Worm (Caenorhabditis elegans) whole organism, late embryonic: ENCODE measurements around the gene ccd-5.

Experiments used
- C38D4.7 ChIP-seq: fragments of 200-800 bp; sonication (Bioruptor generic); optimal IDR thresholded peaks from 2 replicates; lab custom pipeline; 2018; ENCODE audit warnings: mild to moderate bottlenecking, missing genetic modification characterization, moderate library complexity, missing compliant biosample characterization
- K02D7.2 ChIP-seq: sonication (generic microtip); optimal IDR thresholded peaks from 2 replicates; lab custom pipeline; 2017; ENCODE audit warnings: mild to moderate bottlenecking, missing genetic modification characterization, missing compliant biosample characterization
- K09A11.1 ChIP-seq: sonication (generic microtip); optimal IDR thresholded peaks from 2 replicates; lab custom pipeline; 2017; ENCODE audit warnings: antibody characterized with exemption, mild to moderate bottlenecking, missing genetic modification characterization, missing compliant biosample characterization; ENCODE audit not compliant: insufficient read depth
- T23F11.4 ChIP-seq: fragments of 200-800 bp; sonication (Bioruptor generic); optimal IDR thresholded peaks from 2 replicates; lab custom pipeline; 2018; ENCODE audit warnings: mild to moderate bottlenecking, missing genetic modification characterization, missing compliant biosample characterization
- ahr-1 ChIP-seq: sonication (generic microtip); optimal IDR thresholded peaks from 2 replicates; lab custom pipeline; 2016; ENCODE audit warnings: missing genetic modification characterization, missing compliant biosample characterization
- ama-1 ChIP-seq: fragments of 150-350 bp; optimal IDR thresholded peaks from 2 replicates; lab custom pipeline; 2014
- ceh-14 ChIP-seq: sonication (generic microtip); optimal IDR thresholded peaks from 2 replicates; lab custom pipeline; 2016; ENCODE audit warnings: missing genotype, missing genetic modification characterization, missing compliant biosample characterization
- ceh-18 ChIP-seq: sonication (generic microtip); optimal IDR thresholded peaks from 2 replicates; lab custom pipeline; 2016; ENCODE audit warnings: missing genetic modification characterization, missing compliant biosample characterization
- ceh-2 ChIP-seq: sonication (generic microtip); optimal IDR thresholded peaks from 2 replicates; lab custom pipeline; 2016; ENCODE audit warnings: missing genotype, missing genetic modification characterization, missing compliant biosample characterization
- ceh-22 ChIP-seq: sonication (generic microtip); optimal IDR thresholded peaks from 2 replicates; lab custom pipeline; 2017; ENCODE audit warnings: missing biosample characterization, missing genetic modification characterization
- ceh-24 ChIP-seq: sonication (generic microtip); optimal IDR thresholded peaks from 2 replicates; lab custom pipeline; 2016; ENCODE audit warnings: mild to moderate bottlenecking, missing genetic modification characterization, missing compliant biosample characterization
- ceh-30 ChIP-seq: fragments of 150-350 bp; optimal IDR thresholded peaks from 2 replicates; lab custom pipeline; 2014; ENCODE audit warnings: missing biosample characterization, missing genetic modification characterization
- ceh-31 ChIP-seq: sonication (generic microtip); optimal IDR thresholded peaks from 2 replicates; lab custom pipeline; 2016; ENCODE audit warnings: missing genetic modification characterization, missing compliant biosample characterization
- ceh-34 ChIP-seq: sonication (generic microtip); optimal IDR thresholded peaks from 2 replicates; lab custom pipeline; 2016; ENCODE audit warnings: mild to moderate bottlenecking, missing genetic modification characterization, missing compliant biosample characterization
- ceh-45 ChIP-seq: fragments of 200-800 bp; sonication (Bioruptor generic); IDR thresholded peaks from 2 replicates; pipeline ENCODE4 v1.3.6; 2022; ENCODE audit warnings: missing genetic modification reagents, missing genetic modification characterization, missing compliant biosample characterization
- ceh-48 ChIP-seq: sonication (generic microtip); optimal IDR thresholded peaks from 2 replicates; lab custom pipeline; 2016; ENCODE audit warnings: missing genetic modification characterization, inconsistent platforms, missing compliant biosample characterization
- ceh-6 ChIP-seq: fragments of 200-800 bp; sonication (Bioruptor generic); optimal IDR thresholded peaks from 2 replicates; lab custom pipeline; 2018; ENCODE audit warnings: mild to moderate bottlenecking, missing genetic modification characterization, missing compliant biosample characterization
- che-1 ChIP-seq: sonication (generic microtip); optimal IDR thresholded peaks from 2 replicates; lab custom pipeline; 2016; ENCODE audit warnings: mild to moderate bottlenecking, missing genetic modification characterization, missing compliant biosample characterization
- dmd-4 ChIP-seq: sonication (generic microtip); optimal IDR thresholded peaks from 2 replicates; lab custom pipeline; 2016; ENCODE audit warnings: borderline replicate concordance, missing genetic modification characterization, missing compliant biosample characterization
- dve-1 ChIP-seq: sonication (generic microtip); optimal IDR thresholded peaks from 2 replicates; lab custom pipeline; 2017; ENCODE audit warnings: antibody characterized with exemption, mild to moderate bottlenecking, missing genetic modification characterization, missing compliant biosample characterization
- elt-2 ChIP-seq: sonication (generic microtip); optimal IDR thresholded peaks from 2 replicates; lab custom pipeline; 2016; ENCODE audit warnings: missing genetic modification reagents, missing genetic modification characterization, missing compliant biosample characterization
- elt-4 ChIP-seq: sonication (generic microtip); optimal IDR thresholded peaks from 2 replicates; lab custom pipeline; 2016; ENCODE audit warnings: missing genetic modification characterization, missing compliant biosample characterization
- eyg-1 ChIP-seq: sonication (generic microtip); optimal IDR thresholded peaks from 2 replicates; lab custom pipeline; 2016; ENCODE audit warnings: missing genotype, missing genetic modification characterization, missing compliant biosample characterization
- fax-1 ChIP-seq: sonication (generic microtip); optimal IDR thresholded peaks from 2 replicates; lab custom pipeline; 2016; ENCODE audit warnings: missing genotype, missing genetic modification characterization, missing compliant biosample characterization
- fkh-6 ChIP-seq: sonication (generic microtip); optimal IDR thresholded peaks from 2 replicates; lab custom pipeline; 2016; ENCODE audit warnings: missing genetic modification characterization, missing compliant biosample characterization
- gmeb-2 ChIP-seq: sonication (generic microtip); optimal IDR thresholded peaks from 2 replicates; lab custom pipeline; 2016; ENCODE audit warnings: missing genetic modification characterization, inconsistent platforms, missing compliant biosample characterization
- hlh-13 ChIP-seq: fragments of 200-800 bp; sonication (Bioruptor generic); optimal IDR thresholded peaks from 2 replicates; lab custom pipeline; 2018; ENCODE audit warnings: mild to moderate bottlenecking, missing genetic modification characterization, missing compliant biosample characterization
- hlh-15 ChIP-seq: sonication (generic microtip); optimal IDR thresholded peaks from 2 replicates; lab custom pipeline; 2016; ENCODE audit warnings: missing genetic modification characterization, missing compliant biosample characterization
- hlh-30 ChIP-seq: sonication (generic microtip); optimal IDR thresholded peaks from 2 replicates; lab custom pipeline; 2017; ENCODE audit warnings: antibody characterized with exemption, missing genetic modification characterization, missing compliant biosample characterization; ENCODE audit not compliant: insufficient read depth
- hlh-6 ChIP-seq: sonication (generic microtip); optimal IDR thresholded peaks from 2 replicates; lab custom pipeline; 2016; ENCODE audit warnings: missing genotype, missing genetic modification characterization, missing compliant biosample characterization
- lim-6 ChIP-seq: sonication (generic microtip); optimal IDR thresholded peaks from 2 replicates; lab custom pipeline; 2016; ENCODE audit warnings: missing genetic modification characterization, missing compliant biosample characterization
- lin-11 ChIP-seq: fragments of 200-800 bp; sonication (Bioruptor generic); optimal IDR thresholded peaks from 2 replicates; lab custom pipeline; 2018; ENCODE audit warnings: mild to moderate bottlenecking, missing genetic modification characterization, missing compliant biosample characterization
- madf-2 ChIP-seq: sonication (generic microtip); optimal IDR thresholded peaks from 2 replicates; lab custom pipeline; 2017; ENCODE audit warnings: missing genetic modification characterization, missing compliant biosample characterization
- mec-3 ChIP-seq: sonication (generic microtip); optimal IDR thresholded peaks from 2 replicates; lab custom pipeline; 2016; ENCODE audit warnings: borderline replicate concordance, missing genetic modification characterization, missing compliant biosample characterization
- nhr-11 ChIP-seq: fragments of 150-350 bp; optimal IDR thresholded peaks from 2 replicates; lab custom pipeline; 2014; ENCODE audit warnings: missing biosample characterization, missing genetic modification characterization
- nhr-232 ChIP-seq: sonication (generic microtip); optimal IDR thresholded peaks from 2 replicates; lab custom pipeline; 2016; ENCODE audit warnings: missing genetic modification characterization, missing compliant biosample characterization
- odd-2 ChIP-seq: sonication (generic microtip); optimal IDR thresholded peaks from 2 replicates; lab custom pipeline; 2017; ENCODE audit warnings: antibody characterized with exemption, mild to moderate bottlenecking, missing genetic modification characterization, missing compliant biosample characterization
- pat-9 ChIP-seq: fragments of 200-800 bp; sonication (Bioruptor generic); optimal IDR thresholded peaks from 2 replicates; lab custom pipeline; 2018; ENCODE audit warnings: mild to moderate bottlenecking, missing genetic modification characterization, moderate library complexity, missing compliant biosample characterization
- pax-1 ChIP-seq: fragments of 150-350 bp; optimal IDR thresholded peaks from 2 replicates; lab custom pipeline; 2014; ENCODE audit warnings: missing biosample characterization, missing genetic modification characterization
- pha-2 ChIP-seq: sonication (generic microtip); optimal IDR thresholded peaks from 2 replicates; lab custom pipeline; 2017; ENCODE audit warnings: mild to moderate bottlenecking, missing genetic modification characterization, missing compliant biosample characterization
- pha-4 ChIP-seq: fragments of 150-350 bp; optimal IDR thresholded peaks from 2 replicates; lab custom pipeline; 2018; ENCODE audit warnings: missing biosample characterization, missing genetic modification reagents, missing genetic modification characterization
- pqm-1 ChIP-seq: sonication (generic microtip); optimal IDR thresholded peaks from 2 replicates; lab custom pipeline; 2016; ENCODE audit warnings: missing genetic modification characterization, missing compliant biosample characterization
- ref-2 ChIP-seq: sonication (generic microtip); optimal IDR thresholded peaks from 2 replicates; lab custom pipeline; 2016; ENCODE audit warnings: missing genetic modification characterization, missing compliant biosample characterization
- rnt-1 ChIP-seq: sonication (generic microtip); optimal IDR thresholded peaks from 2 replicates; lab custom pipeline; 2016; ENCODE audit warnings: missing genetic modification characterization, missing compliant biosample characterization
- sox-2 ChIP-seq: fragments of 200-800 bp; sonication (Bioruptor generic); IDR thresholded peaks from 2 replicates; pipeline ENCODE4 v1.3.6; 2022; ENCODE audit warnings: missing genetic modification reagents, missing genetic modification characterization, missing compliant biosample characterization
- syd-9 ChIP-seq: sonication (generic microtip); optimal IDR thresholded peaks from 2 replicates; lab custom pipeline; 2016; ENCODE audit warnings: mild to moderate bottlenecking, missing genetic modification characterization, moderate library complexity, missing compliant biosample characterization
- tbx-7 ChIP-seq: sonication (generic microtip); optimal IDR thresholded peaks from 2 replicates; lab custom pipeline; 2016; ENCODE audit warnings: missing genotype, missing genetic modification characterization, missing compliant biosample characterization
- ttx-3 ChIP-seq: sonication (generic microtip); optimal IDR thresholded peaks from 2 replicates; lab custom pipeline; 2016; ENCODE audit warnings: missing genetic modification reagents, missing genetic modification characterization, missing compliant biosample characterization
- unc-3 ChIP-seq, 2 experiments: fragments of 200-800 bp in 1 of 2; sonication (Bioruptor generic) in 1 of 2; sonication (generic microtip) in 1 of 2; conservative IDR thresholded peaks in 1 of 2; optimal IDR thresholded peaks in 1 of 2; 2 replicates each; pipeline versions ENCODE4 v1.3.6 to Lab custom; 2016 to 2022; ENCODE audit warnings: missing compliant biosample characterization in 2 of 2, missing genetic modification characterization in 2 of 2, missing genetic modification reagents in 1 of 2
- unc-42 ChIP-seq: sonication (generic microtip); optimal IDR thresholded peaks from 2 replicates; lab custom pipeline; 2016; ENCODE audit warnings: missing genotype, missing genetic modification characterization, missing compliant biosample characterization
- unc-55 ChIP-seq: sonication (generic microtip); optimal IDR thresholded peaks from 2 replicates; lab custom pipeline; 2017; ENCODE audit warnings: missing biosample characterization, missing genetic modification reagents, missing genetic modification characterization
- unc-86 ChIP-seq: sonication (generic microtip); optimal IDR thresholded peaks from 2 replicates; lab custom pipeline; 2016; ENCODE audit warnings: missing genetic modification characterization, missing compliant biosample characterization
- zip-5 ChIP-seq: sonication (generic microtip); optimal IDR thresholded peaks from 2 replicates; lab custom pipeline; 2016; ENCODE audit warnings: missing genetic modification characterization, missing compliant biosample characterization

The ccd-5 gene

DNA sequence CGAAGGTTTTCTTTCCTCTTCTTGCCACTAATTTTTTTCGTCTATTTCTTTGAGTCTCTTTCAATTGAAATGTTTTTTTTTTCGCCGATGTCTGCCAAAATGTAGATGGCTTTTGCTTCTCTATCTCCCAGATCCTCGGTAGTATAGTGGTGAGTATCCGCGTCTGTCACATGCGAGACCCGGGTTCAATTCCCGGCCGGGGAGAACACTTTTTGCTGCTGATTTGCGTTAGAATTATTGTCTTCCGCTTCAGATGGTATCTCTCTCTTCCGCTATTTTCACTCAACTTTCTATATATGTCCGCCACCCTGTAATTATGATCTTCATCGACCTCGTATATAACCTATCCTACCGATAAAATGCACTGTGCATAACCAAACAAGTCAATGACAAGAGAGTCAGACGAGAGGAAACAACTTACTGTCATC is 19.0 kb downstream of the ccd-5 start:
- TF ChIP-seq gmeb-2 (tag; lab: Kevin White, UChicago) (peak; percentile 11), ceh-34 (tag; lab: Kevin White, UChicago) (peak; percentile 40), nhr-11 (tag; lab: Kevin White, UChicago) (no peak), ref-2 (tag; lab: Kevin White, UChicago) (peak; percentile 49), mec-3 (tag; lab: Kevin White, UChicago) (no peak), pqm-1 (tag; lab: Kevin White, UChicago) (peak; percentile 39), ama-1 (no peak), fkh-6 (tag; lab: Kevin White, UChicago) (peak; percentile 13), elt-2 (tag; lab: Kevin White, UChicago) (peak; percentile 2), pax-1 (tag; lab: Kevin White, UChicago) (no peak), C38D4.7 (GFP tag; lab: Kevin White, UChicago) (peak; percentile 50), pha-2 (tag; lab: Kevin White, UChicago) (peak; percentile 66), nhr-232 (tag; lab: Kevin White, UChicago) (peak; percentile 30), pat-9 (tag; lab: Kevin White, UChicago) (peak; percentile 34), ttx-3 (tag; lab: Kevin White, UChicago) (peak; percentile 32), ceh-14 (tag; lab: Kevin White, UChicago) (peak; percentile 28), unc-55 (GFP tag; lab: Kevin White, UChicago) (peak; percentile 65), dve-1 (tag; lab: Kevin White, UChicago) (no peak), hlh-13 (peak; percentile 20), unc-42 (tag; lab: Kevin White, UChicago) (no peak), elt-4 (tag; lab: Kevin White, UChicago) (no peak), ahr-1 (no peak), K09A11.1 (no peak), tbx-7 (no peak), rnt-1 (tag; lab: Kevin White, UChicago) (peak; percentile 62), T23F11.4 (GFP tag; lab: Kevin White, UChicago) (peak; percentile 5), fax-1 (peak; percentile 29), sox-2 (GFP tag; lab: Robert Waterston, UW) (peak; percentile 29; the same call in 1 of the 2 replicates), zip-5 (tag; lab: Kevin White, UChicago) (no peak), che-1 (tag; lab: Kevin White, UChicago) (peak; percentile 68), ceh-18 (tag; lab: Kevin White, UChicago) (peak; percentile 76), hlh-30 (tag; lab: Kevin White, UChicago) (peak; percentile 66), hlh-6 (tag; lab: Kevin White, UChicago) (no peak), ceh-31 (tag; lab: Kevin White, UChicago) (peak; percentile 65), ceh-24 (tag; lab: Kevin White, UChicago) (no peak), unc-3 (GFP tag; conservative IDR thresholded peaks at IDR 0.05; lab: Robert Waterston, UW) (no peak), unc-3 (tag; optimal IDR thresholded peaks at IDR 0.05; lab: Kevin White, UChicago) (peak; percentile 39), ceh-45 (GFP tag; lab: Robert Waterston, UW) (0 out of 2 replicates have a peak, but pooled peaks have one; percentile 52), dmd-4 (no peak), ceh-2 (tag; lab: Kevin White, UChicago) (no peak), ceh-22 (tag; lab: Kevin White, UChicago) (no peak), ceh-6 (GFP tag; lab: Kevin White, UChicago) (peak; percentile 10), ceh-30 (tag; lab: Kevin White, UChicago) (no peak), syd-9 (peak; percentile 57), hlh-15 (tag; lab: Kevin White, UChicago) (peak; percentile 46), ceh-48 (tag; lab: Kevin White, UChicago) (peak; percentile 8), madf-2 (tag; lab: Kevin White, UChicago) (peak; percentile 66), lim-6 (peak; percentile 51), eyg-1 (tag; lab: Kevin White, UChicago) (no peak), pha-4 (tag; lab: Kevin White, UChicago) (no peak), K02D7.2 (tag; lab: Kevin White, UChicago) (no peak), odd-2 (tag; lab: Kevin White, UChicago) (no peak), lin-11 (tag; lab: Kevin White, UChicago) (peak; percentile 52), unc-86 (peak; percentile 46)
